Worm (Caenorhabditis elegans) whole organism, midembryonic: ENCODE results near the gene F48E3.6.

Experiments
- T22C8.4 ChIP-seq: fragments of 200-800 bp; sonication (Bioruptor generic); IDR thresholded peaks from 2 replicates; pipeline ENCODE4 v1.3.6; 2022; ENCODE audit warnings: missing genetic modification characterization, missing compliant biosample characterization
- cog-1 ChIP-seq: sonication (generic microtip); optimal IDR thresholded peaks from 2 replicates; lab custom pipeline; 2016; ENCODE audit warnings: missing genetic modification characterization, missing compliant biosample characterization
- flt-1 ChIP-seq: fragments of 200-800 bp; sonication (Bioruptor generic); IDR thresholded peaks from 2 replicates; pipeline ENCODE4 v1.3.6; 2022; ENCODE audit warnings: missing genetic modification characterization, missing compliant biosample characterization
- klf-2 ChIP-seq: fragments of 200-800 bp; sonication (Bioruptor generic); conservative IDR thresholded peaks from 2 replicates; pipeline ENCODE4 v1.3.6; 2022; ENCODE audit warnings: missing genetic modification reagents, missing genetic modification characterization, missing compliant biosample characterization
- med-1 ChIP-seq: sonication (generic microtip); optimal IDR thresholded peaks from 2 replicates; lab custom pipeline; 2017; ENCODE audit warnings: missing genetic modification characterization, mild to moderate bottlenecking, missing compliant biosample characterization, antibody characterized with exemption, missing genetic modification reagents; ENCODE audit not compliant: insufficient read depth
- ref-1 ChIP-seq: fragments of 200-800 bp; sonication (Bioruptor generic); conservative IDR thresholded peaks from 2 replicates; pipeline ENCODE4 v1.3.6; 2022; ENCODE audit warnings: missing genetic modification reagents, missing genetic modification characterization, missing compliant biosample characterization
- tab-1 ChIP-seq: fragments of 200-800 bp; sonication (Bioruptor generic); IDR thresholded peaks from 2 replicates; pipeline ENCODE4 v1.3.6; 2022; ENCODE audit warnings: missing genetic modification characterization, missing compliant biosample characterization
- ztf-23 ChIP-seq: fragments of 200-800 bp; sonication (Bioruptor generic); IDR thresholded peaks from 2 replicates; pipeline ENCODE4 v1.3.6; 2022; ENCODE audit warnings: missing genetic modification reagents, missing genetic modification characterization, missing compliant biosample characterization
- ztf-29 ChIP-seq: fragments of 200-800 bp; sonication (Bioruptor generic); IDR thresholded peaks from 2 replicates; pipeline ENCODE4 v1.3.6; 2022; ENCODE audit warnings: missing genetic modification reagents, missing genetic modification characterization, missing compliant biosample characterization

The F48E3.6 gene

DNA sequence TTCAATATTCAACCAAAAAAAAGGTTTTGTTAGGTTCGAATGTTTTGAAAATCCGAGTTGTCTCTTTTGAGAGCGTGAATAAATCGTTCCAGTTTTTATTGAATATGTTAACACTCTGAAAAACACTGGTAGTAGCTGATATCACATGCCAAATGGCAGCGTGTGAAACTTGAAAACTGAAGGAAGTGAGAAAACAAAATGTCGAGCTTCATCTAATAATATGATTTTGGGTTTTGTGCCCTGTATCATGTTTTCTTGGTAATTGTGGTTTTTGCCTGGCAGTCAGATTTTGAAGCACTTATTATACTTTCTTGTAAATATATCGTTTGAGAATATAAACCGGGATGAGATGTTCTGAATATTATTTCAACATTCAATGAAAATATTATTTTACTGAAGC, at the start of gene F48E3.6:
TSS of gene F48E3.6 (minus strand) at position 101 of the 400 bp plus-strand sequence.
- TF ChIP-seq klf-2 (GFP tag; lab: Robert Waterston, UW) (no peak), ztf-29 (GFP tag; lab: Robert Waterston, UW) (no peak), ref-1 (GFP tag; lab: Robert Waterston, UW) (no peak), ztf-23 (no peak)

DNA sequence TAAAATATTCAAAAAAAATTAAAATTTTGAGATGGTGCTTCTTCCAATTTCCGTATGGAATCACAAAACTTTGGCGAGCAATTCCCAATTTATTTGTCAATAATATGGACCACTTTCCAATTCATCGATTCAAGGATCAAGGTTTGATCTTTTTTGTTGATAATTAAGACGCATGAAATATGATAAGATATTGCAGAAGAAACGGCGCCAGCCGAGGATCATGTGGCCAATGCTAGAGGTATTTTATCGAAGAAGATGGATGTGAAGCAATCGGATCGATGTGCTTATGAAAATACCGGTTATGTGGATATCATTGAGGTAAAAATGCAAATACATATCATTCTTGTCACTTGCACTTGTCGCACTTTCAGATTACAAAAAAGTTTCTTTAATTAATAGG, 47.7 kb upstream of the F48E3.6 start:
- TF ChIP-seq klf-2 (GFP tag; lab: Robert Waterston, UW) (no peak), med-1 (GFP tag; lab: Kevin White, UChicago) (no peak), flt-1 (GFP tag; lab: Robert Waterston, UW) (no peak), ztf-23 (no peak), T22C8.4 (GFP tag; lab: Robert Waterston, UW) (no peak), ztf-29 (GFP tag; lab: Robert Waterston, UW) (no peak), tab-1 (GFP tag; lab: Robert Waterston, UW) (no peak), ref-1 (GFP tag; lab: Robert Waterston, UW) (no peak), cog-1 (tag; lab: Kevin White, UChicago) (no peak)

DNA sequence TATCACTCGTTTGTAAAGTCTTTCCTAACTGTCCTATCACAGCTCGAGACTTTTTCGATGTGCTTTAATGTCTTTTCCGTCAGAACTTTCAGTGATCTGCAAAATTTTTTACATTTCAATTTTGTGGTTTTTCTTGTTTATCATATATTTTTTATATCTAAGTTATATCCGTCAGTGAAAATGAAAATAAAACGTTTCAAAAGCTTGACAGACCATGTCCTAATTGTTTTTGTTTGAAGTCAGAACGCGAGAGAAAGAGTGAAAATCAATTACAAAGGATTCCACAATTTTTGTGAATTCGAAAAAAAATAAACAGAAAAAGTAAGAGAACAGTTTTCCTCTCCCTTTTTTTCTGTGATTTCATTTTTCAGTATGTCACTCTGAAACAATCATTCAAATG, 45.5 kb upstream of the F48E3.6 start, which contains the start of gene F46C8.1:
TSS of gene F46C8.1 (plus strand) at position 301 of the 400 bp plus-strand sequence.
- TF ChIP-seq med-1 (GFP tag; lab: Kevin White, UChicago) (no peak), klf-2 (GFP tag; lab: Robert Waterston, UW) (no peak), tab-1 (GFP tag; lab: Robert Waterston, UW) (no peak), ztf-29 (GFP tag; lab: Robert Waterston, UW) (no peak)

DNA sequence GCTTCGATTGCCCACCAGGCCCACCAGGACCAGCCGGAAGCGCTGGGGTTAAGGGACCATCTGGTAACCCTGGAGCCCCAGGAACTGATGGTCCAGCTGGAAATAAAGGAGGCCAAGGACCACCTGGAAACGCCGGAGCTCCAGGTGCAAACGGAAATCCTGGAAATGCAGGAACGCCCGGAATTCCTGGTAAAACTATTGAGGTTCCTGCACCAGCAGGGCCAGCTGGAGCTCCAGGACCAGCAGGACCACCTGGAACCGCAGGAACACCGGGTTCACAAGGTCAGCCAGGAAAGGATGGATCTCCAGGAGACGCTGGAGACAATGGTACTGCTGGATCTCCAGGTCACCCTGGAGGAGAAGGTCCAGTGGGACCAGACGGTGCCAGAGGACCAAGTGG, 45.0 kb upstream of the F48E3.6 start:
- TF ChIP-seq klf-2 (GFP tag; lab: Robert Waterston, UW): no peak
- TF ChIP-seq flt-1 (GFP tag; lab: Robert Waterston, UW): no peak
- TF ChIP-seq ztf-23: no peak
- no peak for TF ChIP-seq cog-1 (tag; lab: Kevin White, UChicago)

DNA sequence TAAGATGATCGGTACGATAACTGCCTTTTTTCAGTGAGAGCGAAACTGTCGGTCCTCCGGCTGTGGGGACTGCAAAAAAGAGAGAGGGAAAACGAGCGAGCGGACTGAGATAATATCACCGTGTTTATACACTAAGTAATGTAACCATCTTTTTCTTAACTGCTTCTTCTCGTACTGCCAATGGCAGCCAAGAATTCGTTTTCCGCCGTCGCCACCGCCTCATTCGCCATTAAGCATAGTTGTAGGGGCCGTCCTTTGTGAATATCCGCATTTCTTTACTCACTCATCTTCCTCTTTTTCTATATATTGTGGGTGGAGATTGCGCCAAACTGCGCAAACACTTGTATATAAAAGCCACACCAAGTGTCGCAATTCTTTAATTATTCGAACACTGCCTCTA, 43.8 kb upstream of the F48E3.6 start, which contains the start of gene col-174:
TSS of gene col-174 (plus strand) at position 301 of the 400 bp plus-strand sequence.
- TF ChIP-seq tab-1 (GFP tag; lab: Robert Waterston, UW) (no peak), T22C8.4 (GFP tag; lab: Robert Waterston, UW) (no peak), cog-1 (tag; lab: Kevin White, UChicago) (no peak), ztf-29 (GFP tag; lab: Robert Waterston, UW) (no peak)

DNA sequence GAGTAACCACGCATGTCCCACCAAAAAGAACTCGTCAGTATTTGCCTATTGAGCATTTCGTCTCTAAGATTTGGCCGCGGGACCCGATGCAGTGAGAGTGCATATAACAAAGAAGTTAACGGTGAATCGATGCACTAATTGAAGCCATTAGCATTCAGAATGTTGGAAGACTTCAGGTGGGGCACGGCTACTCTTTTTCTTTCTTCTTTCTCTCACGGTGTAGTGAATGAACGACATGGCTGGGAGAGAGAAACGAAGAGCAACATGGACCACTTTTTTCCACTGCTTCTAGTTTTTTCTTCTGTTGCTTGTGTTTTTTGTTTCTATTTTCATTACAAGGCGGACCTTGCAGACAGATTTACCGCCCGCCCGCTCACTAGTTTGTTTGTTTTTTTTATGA, 38.4 kb upstream of the F48E3.6 start:
- no peak for TF ChIP-seq klf-2 (GFP tag; lab: Robert Waterston, UW)
- TF ChIP-seq flt-1 (GFP tag; lab: Robert Waterston, UW): no peak
- TF ChIP-seq med-1 (GFP tag; lab: Kevin White, UChicago): no peak
- TF ChIP-seq ztf-23: no peak
- no peak for TF ChIP-seq ref-1 (GFP tag; lab: Robert Waterston, UW)
- TF ChIP-seq ztf-29 (GFP tag; lab: Robert Waterston, UW): no peak
- TF ChIP-seq tab-1 (GFP tag; lab: Robert Waterston, UW): no peak
- TF ChIP-seq cog-1 (tag; lab: Kevin White, UChicago): no peak
- TF ChIP-seq T22C8.4 (GFP tag; lab: Robert Waterston, UW): no peak

DNA sequence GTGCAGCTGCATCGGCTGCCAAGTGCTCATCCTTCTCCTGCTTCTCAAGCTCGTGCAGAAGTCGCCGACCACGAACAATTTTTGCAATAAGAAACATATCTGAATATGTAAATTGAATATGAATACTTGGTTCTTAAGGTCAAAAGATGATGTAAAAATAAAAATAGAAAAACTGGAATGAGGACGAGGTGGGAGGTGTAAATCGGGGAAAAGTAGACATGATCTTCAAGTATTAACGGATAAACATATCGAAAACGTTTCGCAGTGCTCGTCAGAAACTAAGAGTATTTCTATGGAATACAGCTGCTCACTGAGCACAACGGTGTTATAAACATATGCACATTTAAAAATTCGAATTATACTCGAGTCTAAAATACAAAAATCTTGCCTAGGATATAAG, 37.3 kb upstream of the F48E3.6 start, which contains the start of gene glb-16:
TSS of gene glb-16 (minus strand) at position 101 of the 400 bp plus-strand sequence.
- TF ChIP-seq med-1 (GFP tag; lab: Kevin White, UChicago) (no peak), T22C8.4 (GFP tag; lab: Robert Waterston, UW) (no peak), tab-1 (GFP tag; lab: Robert Waterston, UW) (no peak), ztf-29 (GFP tag; lab: Robert Waterston, UW) (no peak), ztf-23 (no peak), klf-2 (GFP tag; lab: Robert Waterston, UW) (no peak), cog-1 (tag; lab: Kevin White, UChicago) (no peak), flt-1 (GFP tag; lab: Robert Waterston, UW) (no peak), ref-1 (GFP tag; lab: Robert Waterston, UW) (no peak)

DNA sequence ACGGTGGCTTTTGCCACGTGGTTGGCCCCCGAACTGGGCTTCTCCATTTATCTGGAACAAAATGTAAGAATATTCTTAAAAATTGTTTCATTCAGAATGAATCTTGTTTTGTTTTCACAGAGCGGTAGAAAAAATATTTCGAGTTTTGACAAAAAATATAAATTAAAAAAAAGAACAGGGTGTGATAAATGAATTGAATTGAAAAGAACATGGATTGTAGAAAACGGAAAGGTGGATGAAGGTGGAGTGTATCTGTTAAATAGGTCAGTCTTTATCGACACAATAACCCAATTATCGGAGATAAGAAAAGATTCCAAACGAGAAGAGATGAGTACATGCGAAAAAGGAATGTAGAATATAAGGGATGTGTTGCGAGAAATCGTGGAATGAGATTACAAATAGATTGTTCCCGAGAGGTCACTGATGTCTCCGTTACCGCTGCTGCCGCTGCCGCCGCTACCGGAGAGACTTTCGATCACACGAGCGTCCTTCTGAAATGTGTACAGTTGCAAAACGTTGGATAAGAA, 35.1 kb upstream of the F48E3.6 start, which contains the start of gene dpy-7:
TSS of gene dpy-7 (minus strand) at position 51 of the 527 bp plus-strand sequence.
- TF ChIP-seq ztf-23: no peak
- TF ChIP-seq cog-1 (tag; lab: Kevin White, UChicago): no peak
- no peak for TF ChIP-seq T22C8.4 (GFP tag; lab: Robert Waterston, UW)
- TF ChIP-seq flt-1 (GFP tag; lab: Robert Waterston, UW): no peak
- TF ChIP-seq klf-2 (GFP tag; lab: Robert Waterston, UW): no peak
- no peak for TF ChIP-seq tab-1 (GFP tag; lab: Robert Waterston, UW)
- no peak for TF ChIP-seq ztf-29 (GFP tag; lab: Robert Waterston, UW)
- no peak for TF ChIP-seq ref-1 (GFP tag; lab: Robert Waterston, UW)
- no peak for TF ChIP-seq med-1 (GFP tag; lab: Kevin White, UChicago)

DNA sequence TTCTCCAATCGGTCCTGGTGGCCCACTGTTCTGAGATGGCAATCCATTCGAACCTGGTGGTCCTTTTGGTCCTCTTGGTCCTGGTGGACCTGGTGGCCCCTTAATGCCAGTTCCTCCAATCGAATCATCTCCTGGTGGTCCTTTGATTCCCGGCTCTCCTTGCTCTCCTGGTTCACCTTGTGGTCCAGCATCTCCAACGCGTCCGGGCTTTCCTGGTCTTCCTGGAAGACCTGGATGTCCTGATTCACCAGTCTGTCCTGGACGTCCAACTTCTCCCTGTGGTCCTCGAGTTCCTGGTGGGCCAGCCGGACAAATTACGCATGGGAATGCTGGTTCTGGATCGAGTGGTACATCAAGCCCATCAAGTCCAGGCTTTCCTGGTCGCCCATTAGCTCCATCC, 34.2 kb upstream of the F48E3.6 start:
- TF ChIP-seq klf-2 (GFP tag; lab: Robert Waterston, UW): no peak
- no peak for TF ChIP-seq cog-1 (tag; lab: Kevin White, UChicago)
- no peak for TF ChIP-seq flt-1 (GFP tag; lab: Robert Waterston, UW)
- TF ChIP-seq ztf-29 (GFP tag; lab: Robert Waterston, UW): no peak; the same call in 1 of the 2 replicates
- no peak for TF ChIP-seq ztf-23
- no peak for TF ChIP-seq ref-1 (GFP tag; lab: Robert Waterston, UW)
- TF ChIP-seq T22C8.4 (GFP tag; lab: Robert Waterston, UW): no peak
- no peak for TF ChIP-seq tab-1 (GFP tag; lab: Robert Waterston, UW)
- TF ChIP-seq med-1 (GFP tag; lab: Kevin White, UChicago): no peak
